Worm (Caenorhabditis elegans) whole organism, L3 larva: Measurements from ENCODE around the gene gpd-1.

Experiments used
- ceh-16 ChIP-seq: sonication (generic microtip); optimal IDR thresholded peaks from 2 replicates; lab custom pipeline; 2017; ENCODE audit warnings: missing biosample characterization, missing genetic modification characterization
- ceh-82 ChIP-seq: fragments of 150-350 bp; optimal IDR thresholded peaks from 2 replicates; lab custom pipeline; 2014; ENCODE audit warnings: missing biosample characterization, missing genetic modification characterization
- egl-27 ChIP-seq: sonication (generic microtip); optimal IDR thresholded peaks from 4 replicates; lab custom pipeline; 2017; ENCODE audit warnings: missing biosample characterization, missing genetic modification reagents, missing genetic modification characterization
- fkh-10 ChIP-seq: sonication (generic microtip); optimal IDR thresholded peaks from 2 replicates; lab custom pipeline; 2017; ENCODE audit warnings: missing biosample characterization, missing genetic modification reagents, missing genetic modification characterization
- jun-1 ChIP-seq: fragments of 150-350 bp; optimal IDR thresholded peaks from 2 replicates; lab custom pipeline; 2014; ENCODE audit warnings: missing biosample characterization, missing genetic modification reagents, missing genetic modification characterization
- lin-39 ChIP-seq: fragments of 150-350 bp; optimal IDR thresholded peaks from 2 replicates; lab custom pipeline; 2018; ENCODE audit warnings: missing biosample characterization, missing genetic modification reagents, missing genetic modification characterization
- nhr-237 ChIP-seq: fragments of 150-350 bp; optimal IDR thresholded peaks from 2 replicates; lab custom pipeline; 2014; ENCODE audit warnings: missing biosample characterization, missing genetic modification characterization
- nhr-28 ChIP-seq: fragments of 150-350 bp; optimal IDR thresholded peaks from 2 replicates; lab custom pipeline; 2014; ENCODE audit warnings: missing biosample characterization, missing genetic modification characterization
- snpc-4 ChIP-seq: fragments of 150-350 bp; optimal IDR thresholded peaks from 2 replicates; lab custom pipeline; 2014; ENCODE audit warnings: missing biosample characterization, missing genetic modification characterization
- unc-62 ChIP-seq: fragments of 150-350 bp; sonication (generic microtip); optimal IDR thresholded peaks from 4 replicates; lab custom pipeline; 2014; ENCODE audit warnings: missing biosample characterization, missing genetic modification reagents, missing genetic modification characterization
- ztf-11 ChIP-seq: fragments of 150-350 bp; optimal IDR thresholded peaks from 2 replicates; lab custom pipeline; 2014; ENCODE audit warnings: missing biosample characterization, missing genetic modification characterization

DNA sequence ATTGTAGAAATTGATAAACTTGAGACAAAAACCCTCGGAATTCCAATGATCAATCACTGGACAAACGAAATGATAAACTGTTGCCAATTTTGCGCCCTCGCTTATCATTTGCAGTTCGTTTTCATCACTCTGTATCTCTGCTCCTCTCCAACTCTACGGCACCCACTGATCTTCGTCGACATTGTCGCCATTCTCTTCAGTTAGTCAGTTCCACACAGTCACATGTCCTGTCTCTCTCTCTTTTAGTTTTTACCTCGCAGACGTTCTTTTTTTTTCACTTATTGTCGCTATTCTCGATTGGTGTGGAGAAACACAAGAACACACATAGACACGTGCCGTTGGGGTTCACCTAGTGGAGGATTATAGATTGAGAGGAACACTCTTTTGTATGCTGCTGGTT lies 4.9 kb upstream of the gpd-1 start:
- TF ChIP-seq ceh-82 (tag; lab: Kevin White, UChicago): no peak
- TF ChIP-seq ztf-11: no peak
- TF ChIP-seq lin-39 (tag; lab: Kevin White, UChicago): no peak
- no peak for TF ChIP-seq unc-62 (GFP tag; lab: Kevin White, UChicago)
- no peak for TF ChIP-seq nhr-28
- no peak for TF ChIP-seq nhr-237 (tag; lab: Kevin White, UChicago)
- no peak for TF ChIP-seq ceh-16 (tag; lab: Kevin White, UChicago)
- peak; percentile 74 for TF ChIP-seq jun-1 (tag; lab: Kevin White, UChicago)
- no peak for TF ChIP-seq fkh-10 (GFP tag; lab: Kevin White, UChicago)
- TF ChIP-seq snpc-4 (tag; lab: Kevin White, UChicago): peak; percentile 15
- peak; percentile 16 for TF ChIP-seq egl-27 (tag; lab: Kevin White, UChicago)
